Worm (Caenorhabditis elegans) whole organism, young adult: ENCODE data around the gene M117.4.
A peak's percentile ranks its signal among the peaks of the same experiment; 100 is the strongest.

ENCODE experiments used
- F10E7.11 ChIP-seq: sonication (generic microtip); optimal IDR thresholded peaks from 2 replicates; lab custom pipeline; 2017; ENCODE audit warnings: mild to moderate bottlenecking, missing genetic modification characterization, moderate library complexity, missing compliant biosample characterization
- F37B4.10 ChIP-seq: fragments of 200-800 bp; sonication (Bioruptor generic); IDR thresholded peaks from 2 replicates; pipeline ENCODE4 v1.3.6; 2022; ENCODE audit warnings: missing genetic modification characterization, missing compliant biosample characterization
- F39B2.1 ChIP-seq: fragments of 200-800 bp; sonication (Bioruptor generic); IDR thresholded peaks from 2 replicates; pipeline ENCODE4 v1.3.6; 2022; ENCODE audit warnings: missing genetic modification reagents, missing genetic modification characterization, missing compliant biosample characterization
- F49E8.2 ChIP-seq: sonication (generic microtip); optimal IDR thresholded peaks from 3 replicates; lab custom pipeline; 2017; ENCODE audit warnings: missing genetic modification characterization, mild to moderate bottlenecking, missing compliant biosample characterization, antibody characterized with exemption, moderate library complexity; ENCODE audit not compliant: insufficient read depth
- F55B11.4 ChIP-seq: sonication (generic microtip); optimal IDR thresholded peaks from 2 replicates; lab custom pipeline; 2016; ENCODE audit warnings: missing compliant biosample characterization, missing genetic modification characterization, borderline replicate concordance; ENCODE audit not compliant: insufficient read depth
- K12H6.12 ChIP-seq: fragments of 200-800 bp; sonication (Bioruptor generic); optimal IDR thresholded peaks from 2 replicates; lab custom pipeline; 2018; ENCODE audit warnings: mild to moderate bottlenecking, missing genetic modification characterization, missing compliant biosample characterization
- T26A5.8 ChIP-seq: sonication (generic microtip); optimal IDR thresholded peaks from 2 replicates; lab custom pipeline; 2016; ENCODE audit warnings: missing genetic modification characterization, missing compliant biosample characterization
- Y56A3A.18 ChIP-seq: fragments of 200-800 bp; sonication (Bioruptor generic); IDR thresholded peaks from 2 replicates; pipeline ENCODE4 v1.3.6; 2022; ENCODE audit warnings: missing genetic modification reagents, missing genetic modification characterization, missing compliant biosample characterization
- Y79H2A.3 ChIP-seq: fragments of 200-800 bp; sonication (Bioruptor generic); conservative IDR thresholded peaks from 2 replicates; pipeline ENCODE4 v1.3.6; 2022; ENCODE audit warnings: missing genetic modification reagents, missing genetic modification characterization, missing compliant biosample characterization
- ZK185.1 ChIP-seq: sonication (generic microtip); optimal IDR thresholded peaks from 2 replicates; lab custom pipeline; 2016; ENCODE audit warnings: mild to moderate bottlenecking, missing genetic modification characterization, missing compliant biosample characterization; ENCODE audit not compliant: poor library complexity, severe bottlenecking
- akir-1 ChIP-seq: fragments of 200-800 bp; sonication (Bioruptor generic); optimal IDR thresholded peaks from 2 replicates; lab custom pipeline; 2018; ENCODE audit warnings: mild to moderate bottlenecking, missing genetic modification characterization, moderate library complexity, missing compliant biosample characterization
- atf-7 ChIP-seq: sonication (generic microtip); optimal IDR thresholded peaks from 2 replicates; lab custom pipeline; 2017; ENCODE audit warnings: mild to moderate bottlenecking, missing genetic modification characterization, missing compliant biosample characterization
- attf-5 ChIP-seq: fragments of 200-800 bp; sonication (Bioruptor generic); optimal IDR thresholded peaks from 2 replicates; lab custom pipeline; 2018; ENCODE audit warnings: mild to moderate bottlenecking, missing genetic modification characterization, missing compliant biosample characterization
- ccch-3 ChIP-seq: fragments of 200-800 bp; sonication (Bioruptor generic); optimal IDR thresholded peaks from 2 replicates; lab custom pipeline; 2018; ENCODE audit warnings: mild to moderate bottlenecking, missing genetic modification characterization, missing compliant biosample characterization
- ceh-40 ChIP-seq: fragments of 200-800 bp; sonication (Bioruptor generic); IDR thresholded peaks from 2 replicates; pipeline ENCODE4 v1.3.6; 2022; ENCODE audit warnings: missing genetic modification characterization, missing compliant biosample characterization
- ceh-91 ChIP-seq: fragments of 200-800 bp; sonication (Bioruptor generic); IDR thresholded peaks from 2 replicates; pipeline ENCODE4 v1.3.6; 2022; ENCODE audit warnings: missing genetic modification reagents, missing genetic modification characterization, missing compliant biosample characterization
- die-1 ChIP-seq: sonication (generic microtip); optimal IDR thresholded peaks from 2 replicates; lab custom pipeline; 2016; ENCODE audit warnings: missing genotype, mild to moderate bottlenecking, missing genetic modification characterization, missing compliant biosample characterization
- dpff-1 ChIP-seq: sonication (generic microtip); optimal IDR thresholded peaks from 2 replicates; lab custom pipeline; 2017; ENCODE audit warnings: mild to moderate bottlenecking, missing genetic modification characterization, missing compliant biosample characterization
- dpl-1 ChIP-seq: fragments of 150-350 bp; optimal IDR thresholded peaks from 2 replicates; lab custom pipeline; 2014; ENCODE audit warnings: missing biosample characterization, missing genetic modification reagents, missing genetic modification characterization
- efl-1 ChIP-seq: fragments of 150-350 bp; optimal IDR thresholded peaks from 2 replicates; lab custom pipeline; 2014; ENCODE audit warnings: missing biosample characterization, missing genetic modification reagents, missing genetic modification characterization
- egl-18 ChIP-seq: fragments of 200-800 bp; sonication (Bioruptor generic); IDR thresholded peaks from 2 replicates; pipeline ENCODE4 v1.3.6; 2022; ENCODE audit warnings: missing genetic modification reagents, missing genetic modification characterization, missing compliant biosample characterization
- fkh-3 ChIP-seq: sonication (generic microtip); optimal IDR thresholded peaks from 2 replicates; lab custom pipeline; 2016; ENCODE audit warnings: mild to moderate bottlenecking, missing genetic modification characterization, missing compliant biosample characterization
- gei-17 ChIP-seq: fragments of 200-800 bp; sonication (Bioruptor generic); optimal IDR thresholded peaks from 2 replicates; lab custom pipeline; 2018; ENCODE audit warnings: mild to moderate bottlenecking, missing genetic modification characterization, missing compliant biosample characterization
- hmg-1.2 ChIP-seq: fragments of 200-800 bp; sonication (Bioruptor generic); IDR thresholded peaks from 2 replicates; pipeline ENCODE4 v1.3.6; 2022; ENCODE audit warnings: missing genetic modification reagents, missing genetic modification characterization, missing compliant biosample characterization
- hmg-20 ChIP-seq: fragments of 200-800 bp; sonication (Bioruptor generic); IDR thresholded peaks from 2 replicates; pipeline ENCODE4 v1.3.6; 2022; ENCODE audit warnings: missing genetic modification reagents, missing genetic modification characterization, missing compliant biosample characterization
- let-526 ChIP-seq: fragments of 200-800 bp; sonication (Bioruptor generic); IDR thresholded peaks from 2 replicates; pipeline ENCODE4 v1.3.6; 2022; ENCODE audit warnings: missing genetic modification reagents, missing genetic modification characterization, missing compliant biosample characterization
- lin-35 ChIP-seq, 3 experiments: fragments of 150-350 bp in 2 of 3; sonication (generic microtip) in 1 of 3; optimal IDR thresholded peaks; 2 replicates each; lab custom pipeline; 2014 to 2018; ENCODE audit warnings: missing biosample characterization in 3 of 3, missing genetic modification characterization in 3 of 3, missing genetic modification reagents in 3 of 3
- lin-40 ChIP-seq: sonication (generic microtip); optimal IDR thresholded peaks from 2 replicates; lab custom pipeline; 2016; ENCODE audit warnings: missing genetic modification characterization, mild to moderate bottlenecking, missing compliant biosample characterization, missing genotype, missing genetic modification reagents
- lir-1 ChIP-seq: fragments of 200-800 bp; sonication (Bioruptor generic); conservative IDR thresholded peaks from 2 replicates; pipeline ENCODE4 v1.3.6; 2022; ENCODE audit warnings: missing genetic modification reagents, missing genetic modification characterization, missing compliant biosample characterization
- lsy-27 ChIP-seq: sonication (generic microtip); optimal IDR thresholded peaks from 2 replicates; lab custom pipeline; 2017; ENCODE audit warnings: missing genetic modification characterization, mild to moderate bottlenecking, missing compliant biosample characterization, antibody characterized with exemption, missing genotype, borderline replicate concordance; ENCODE audit not compliant: insufficient read depth
- madf-10 ChIP-seq: sonication (generic microtip); optimal IDR thresholded peaks from 2 replicates; lab custom pipeline; 2016; ENCODE audit warnings: mild to moderate bottlenecking, missing genetic modification characterization, missing compliant biosample characterization
- mel-28 ChIP-seq: sonication (generic microtip); optimal IDR thresholded peaks from 2 replicates; lab custom pipeline; 2016; ENCODE audit warnings: borderline replicate concordance, mild to moderate bottlenecking, missing genetic modification characterization, missing compliant biosample characterization
- nfyb-1 ChIP-seq: fragments of 200-800 bp; sonication (Bioruptor generic); IDR thresholded peaks from 2 replicates; pipeline ENCODE4 v1.3.6; 2022; ENCODE audit warnings: missing genetic modification reagents, missing genetic modification characterization, missing compliant biosample characterization
- nhr-120 ChIP-seq: fragments of 200-800 bp; sonication (Bioruptor generic); IDR thresholded peaks from 2 replicates; pipeline ENCODE4 v1.3.6; 2022; ENCODE audit warnings: missing genetic modification characterization, missing compliant biosample characterization
- nhr-90 ChIP-seq: sonication (generic microtip); optimal IDR thresholded peaks from 2 replicates; lab custom pipeline; 2016; ENCODE audit warnings: missing genotype, mild to moderate bottlenecking, missing genetic modification characterization, missing compliant biosample characterization
- pha-4 ChIP-seq: fragments of 150-350 bp; sonication (generic microtip); optimal IDR thresholded peaks from 2 replicates; lab custom pipeline; 2014; ENCODE audit warnings: missing biosample characterization, missing genetic modification reagents, missing genetic modification characterization
- sea-2 ChIP-seq: fragments of 200-800 bp; sonication (Bioruptor generic); IDR thresholded peaks from 2 replicates; pipeline ENCODE4 v1.3.6; 2022; ENCODE audit warnings: missing genetic modification characterization, missing compliant biosample characterization
- snpc-1.1 ChIP-seq: sonication (generic microtip); optimal IDR thresholded peaks from 2 replicates; lab custom pipeline; 2017; ENCODE audit warnings: missing genetic modification characterization, mild to moderate bottlenecking, missing compliant biosample characterization, antibody characterized with exemption, moderate library complexity, missing genotype, missing genetic modification reagents; ENCODE audit not compliant: insufficient read depth
- snpc-3.4 ChIP-seq: sonication (generic microtip); optimal IDR thresholded peaks from 2 replicates; lab custom pipeline; 2017; ENCODE audit warnings: missing genetic modification characterization, mild to moderate bottlenecking, missing compliant biosample characterization, antibody characterized with exemption, moderate library complexity, missing genotype, missing genetic modification reagents
- somi-1 ChIP-seq: fragments of 200-800 bp; sonication (Bioruptor generic); optimal IDR thresholded peaks from 2 replicates; lab custom pipeline; 2018; ENCODE audit warnings: mild to moderate bottlenecking, missing genetic modification characterization, missing compliant biosample characterization
- sptf-2 ChIP-seq: fragments of 200-800 bp; sonication (Bioruptor generic); optimal IDR thresholded peaks from 2 replicates; lab custom pipeline; 2018; ENCODE audit warnings: mild to moderate bottlenecking, missing genetic modification characterization, missing compliant biosample characterization
- unc-62 ChIP-seq: fragments of 150-350 bp; optimal IDR thresholded peaks from 2 replicates; lab custom pipeline; 2014; ENCODE audit warnings: missing biosample characterization, missing genetic modification reagents, missing genetic modification characterization
- xnd-1 ChIP-seq: sonication (generic microtip); optimal IDR thresholded peaks from 2 replicates; lab custom pipeline; 2016; ENCODE audit warnings: missing genotype, missing genetic modification reagents, missing genetic modification characterization, missing compliant biosample characterization
- zfh-2 ChIP-seq: fragments of 200-800 bp; sonication (Bioruptor generic); conservative IDR thresholded peaks from 2 replicates; pipeline ENCODE4 v1.3.6; 2022; ENCODE audit warnings: missing genetic modification reagents, missing genetic modification characterization, missing compliant biosample characterization
- ztf-18 ChIP-seq: sonication (generic microtip); optimal IDR thresholded peaks from 2 replicates; lab custom pipeline; 2016; ENCODE audit warnings: missing genotype, mild to moderate bottlenecking, missing genetic modification characterization, missing compliant biosample characterization
- ztf-25 ChIP-seq: fragments of 200-800 bp; sonication (Bioruptor generic); IDR thresholded peaks from 2 replicates; pipeline ENCODE4 v1.3.6; 2022; ENCODE audit warnings: missing genetic modification reagents, missing genetic modification characterization, missing compliant biosample characterization
- ztf-28 ChIP-seq: fragments of 200-800 bp; sonication (Bioruptor generic); IDR thresholded peaks from 2 replicates; pipeline ENCODE4 v1.3.6; 2022; ENCODE audit warnings: missing genetic modification reagents, missing genetic modification characterization, missing compliant biosample characterization

The M117.4 gene

ce11 chrIV:11821591-11822361 lies 11.6 kb downstream of the M117.4 start, which contains the start of the genes par-5 and M117.3 (continued):
- no peak for TF ChIP-seq xnd-1 (tag; lab: Kevin White, UChicago)
- TF ChIP-seq hmg-1.2, result peak; percentile 62; the same call in 1 of the 2 replicates
- TF ChIP-seq akir-1 (GFP tag; lab: Kevin White, UChicago), result no peak
- peak; percentile 57 for TF ChIP-seq ZK185.1
- TF ChIP-seq F49E8.2 (tag; lab: Kevin White, UChicago), result no peak
- TF ChIP-seq madf-10 (tag; lab: Kevin White, UChicago), result peak; percentile 64
- no peak for TF ChIP-seq ccch-3 (GFP tag; lab: Kevin White, UChicago)
- TF ChIP-seq atf-7, result peak; percentile 69
- TF ChIP-seq gei-17, result no peak
- TF ChIP-seq lin-40 (tag; lab: Kevin White, UChicago), result peak; percentile 69
- no peak for TF ChIP-seq ceh-91 (GFP tag; lab: Robert Waterston, UW)
- TF ChIP-seq snpc-3.4 (tag; lab: Kevin White, UChicago), result no peak
- TF ChIP-seq egl-18 (GFP tag; lab: Robert Waterston, UW), result 0 out of 2 replicates have a peak, but pooled peaks have one; percentile 22
- peak; percentile 51; the same call in 1 of the 2 replicates for TF ChIP-seq lir-1 (GFP tag; lab: Robert Waterston, UW)
- peak; percentile 27 for TF ChIP-seq nhr-90 (tag; lab: Kevin White, UChicago)
- TF ChIP-seq attf-5, result peak; percentile 88
- no peak for TF ChIP-seq unc-62 (GFP tag; lab: Kevin White, UChicago)
- peak; percentile 52 for TF ChIP-seq somi-1 (GFP tag; lab: Kevin White, UChicago)
- peak; percentile 85 for TF ChIP-seq zfh-2 (GFP tag; lab: Robert Waterston, UW)
- TF ChIP-seq F39B2.1 (GFP tag; lab: Robert Waterston, UW), result no peak
- no peak for TF ChIP-seq nhr-120 (GFP tag; lab: Robert Waterston, UW)
- TF ChIP-seq pha-4 (tag; lab: Kevin White, UChicago), result no peak
- TF ChIP-seq nfyb-1 (GFP tag; lab: Robert Waterston, UW), result peak; percentile 90
- TF ChIP-seq dpl-1, result no peak
- no peak for TF ChIP-seq Y56A3A.18 (GFP tag; lab: Robert Waterston, UW)
- TF ChIP-seq F37B4.10 (GFP tag; lab: Robert Waterston, UW), result no peak
- peak; percentile 14 for TF ChIP-seq die-1
- TF ChIP-seq sptf-2 (GFP tag; lab: Kevin White, UChicago), result no peak
- no peak for TF ChIP-seq lsy-27
- no peak for TF ChIP-seq let-526
- no peak for TF ChIP-seq ztf-25 (GFP tag; lab: Robert Waterston, UW)
- no peak for TF ChIP-seq F10E7.11 (tag; lab: Kevin White, UChicago)
- peak in 1 of 3 experiments; percentile 73 for TF ChIP-seq lin-35 (GFP tag; optimal IDR thresholded peaks at IDR 0.05; lab: Kevin White, UChicago)
- TF ChIP-seq hmg-20 (GFP tag; lab: Robert Waterston, UW), result no peak
- TF ChIP-seq snpc-1.1 (tag; lab: Kevin White, UChicago), result no peak
- no peak for TF ChIP-seq ceh-40 (GFP tag; lab: Robert Waterston, UW)
- no peak for TF ChIP-seq Y79H2A.3
- no peak for TF ChIP-seq efl-1
- TF ChIP-seq ztf-18, result peak; percentile 55
- TF ChIP-seq ztf-28 (GFP tag; lab: Robert Waterston, UW), result no peak
- no peak for TF ChIP-seq F55B11.4 (tag; lab: Kevin White, UChicago)
- TF ChIP-seq T26A5.8, result no peak
- TF ChIP-seq dpff-1, result no peak
- TF ChIP-seq fkh-3 (tag; lab: Kevin White, UChicago), result no peak
- TF ChIP-seq sea-2 (GFP tag; lab: Robert Waterston, UW), result 0 out of 2 replicates have a peak, but pooled peaks have one; percentile 26
- peak; percentile 76 for TF ChIP-seq K12H6.12
- no peak for TF ChIP-seq mel-28 (tag; lab: Kevin White, UChicago)
